Fruit fly (Drosophila melanogaster): ENCODE measurements around the gene Lkr.

Lkr gene

dm6 chr3L:5577250-5578138 lies 48.4 kb upstream of the Lkr start, which contains the start of gene Msr-110 (continued):
- TF ChIP-seq CG18476 (GFP tag; optimal IDR thresholded peaks at IDR 0.05) (peak; percentile 76), Neu2 (GFP tag; optimal IDR thresholded peaks at IDR 0.05; ENCODE audit: borderline replicate concordance) (peak; percentile 3), lbe (GFP tag; optimal IDR thresholded peaks at IDR 0.05) (peak; percentile 58), Doc3 (GFP tag; IDR thresholded peaks at IDR 0.05; ENCODE audit: partially characterized antibody) (no peak), sqz (GFP tag; optimal IDR thresholded peaks at IDR 0.05) (peak; percentile 87), ase (GFP tag; IDR thresholded peaks at IDR 0.05) (peak; percentile 77), CG11696 (GFP tag; IDR thresholded peaks at IDR 0.05) (peak; percentile 69), CG12659 (GFP tag; optimal IDR thresholded peaks at IDR 0.05) (peak; percentile 92), NK7.1 (GFP tag; optimal IDR thresholded peaks at IDR 0.05) (peak; percentile 53), Ada2b (GFP tag; IDR thresholded peaks at IDR 0.05) (peak; percentile 84), CG17802 (tag; optimal IDR thresholded peaks at IDR 0.05) (peak; percentile 51), CG8359 (GFP tag; optimal IDR thresholded peaks at IDR 0.05; ENCODE audit: borderline replicate concordance) (peak; percentile 39), Dip3 (GFP tag; optimal IDR thresholded peaks at IDR 0.05) (peak; percentile 70), Dref (GFP tag; IDR thresholded peaks at IDR 0.05) (no peak; the same call in 1 of the 2 replicates), CG2712 (tag; optimal IDR thresholded peaks at IDR 0.05) (peak; percentile 88), CG17385 (GFP tag; optimal IDR thresholded peaks at IDR 0.05) (peak; percentile 88), CG10959 (GFP tag; IDR thresholded peaks at IDR 0.05) (0 out of 2 replicates have a peak, but pooled peaks have one; percentile 39), CG17612 (GFP tag; IDR thresholded peaks at IDR 0.05) (peak; percentile 23), CG12942 (GFP tag; optimal IDR thresholded peaks at IDR 0.05) (peak; percentile 67), CG7928 (GFP tag; optimal IDR thresholded peaks at IDR 0.05) (peak; percentile 60), CG3065 (GFP tag; optimal IDR thresholded peaks at IDR 0.05) (peak; percentile 6), pfk (GFP tag; optimal IDR thresholded peaks at IDR 0.05) (peak; percentile 19), pita (GFP tag; optimal IDR thresholded peaks at IDR 0.05) (no peak), nmo (GFP tag; optimal IDR thresholded peaks at IDR 0.05) (peak; percentile 91), gce (GFP tag; IDR thresholded peaks at IDR 0.05) (peak; percentile 82; the same call in 2 of the 3 replicates), Dp (GFP tag; optimal IDR thresholded peaks at IDR 0.05) (no peak), Gsc (GFP tag; IDR thresholded peaks at IDR 0.05) (peak; percentile 64), CG2202 (tag; optimal IDR thresholded peaks at IDR 0.05) (no peak), lab (GFP tag; optimal IDR thresholded peaks at IDR 0.05) (peak; percentile 93), peb (GFP tag; IDR thresholded peaks at IDR 0.05) (peak; percentile 76), zen (tag; optimal IDR thresholded peaks at IDR 0.05) (peak; percentile 40), H15 (GFP tag; IDR thresholded peaks at IDR 0.05) (peak; percentile 84), sug (tag; optimal IDR thresholded peaks at IDR 0.05) (peak; percentile 86), CG14710 (tag; optimal IDR thresholded peaks at IDR 0.05) (peak; percentile 70), Sox100B (GFP tag; optimal IDR thresholded peaks at IDR 0.05) (peak; percentile 94), cad (GFP tag; optimal IDR thresholded peaks at IDR 0.05) (no peak), CG15601 (tag; optimal IDR thresholded peaks at IDR 0.05) (peak; percentile 84), ci (GFP tag; IDR thresholded peaks at IDR 0.05) (peak; percentile 90), CG14014 (GFP tag; IDR thresholded peaks at IDR 0.05) (peak; percentile 90), CG42726 (GFP tag; IDR thresholded peaks at IDR 0.05; ENCODE audit: partially characterized antibody) (peak; percentile 52; the same call in 1 of the 2 replicates), al (GFP tag; IDR thresholded peaks at IDR 0.05) (peak; percentile 82), dmrt11E (tag; optimal IDR thresholded peaks at IDR 0.05) (no peak), Hr3 (GFP tag; optimal IDR thresholded peaks at IDR 0.05) (peak; percentile 84), Ravus (GFP tag; IDR thresholded peaks at IDR 0.05) (peak; percentile 56), insv (GFP tag; optimal IDR thresholded peaks at IDR 0.05) (peak in 1 of 2 experiments; percentile 40), Xrp1 (GFP tag; IDR thresholded peaks at IDR 0.05) (peak; percentile 87), CG16815 (GFP tag; optimal IDR thresholded peaks at IDR 0.05) (peak; percentile 75), pros (GFP tag; optimal IDR thresholded peaks at IDR 0.05) (no peak)

Measured in whole organism, embryonic.